Worm (Caenorhabditis elegans): ENCODE measurements around the gene ugt-10.
A peak's percentile ranks its signal among the peaks of the same experiment; 100 is the strongest.
"Not testable (repeated sequence)": the region's sequence is repeated elsewhere in the genome, so short reads cannot be mapped to it uniquely, and the experiment has no call there.

The ugt-10 gene

DNA sequence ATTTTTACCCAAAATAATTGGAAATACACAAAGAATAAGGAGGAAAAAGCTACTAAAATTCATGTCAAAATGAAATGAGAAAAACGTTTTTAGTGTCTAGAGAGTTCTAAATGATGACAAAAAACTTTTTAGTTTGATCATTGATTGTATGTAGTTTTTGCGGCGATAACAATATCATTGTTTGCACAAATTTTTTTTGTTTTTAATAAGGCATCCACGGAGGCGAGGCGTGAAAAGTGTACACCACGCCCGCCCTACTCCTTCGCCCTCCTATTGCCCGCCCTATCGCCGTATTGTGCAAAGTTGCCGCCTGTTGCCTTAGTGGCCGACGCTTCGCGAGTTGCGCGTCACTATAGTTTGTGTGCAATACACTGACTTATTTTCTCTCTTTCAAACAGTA lies at the start of gene ugt-10:
Gene ugt-10, minus strand, starts transcription at position 101 of the 400 bp plus-strand sequence.
- TF ChIP-seq unc-62 (GFP tag; optimal IDR thresholded peaks at IDR 0.05 in 1 of 2): peak in 1 of 2 experiments; percentile 75
- TF ChIP-seq unc-62 (tag; optimal IDR thresholded peaks at IDR 0.05): not testable (repeated sequence)

DNA sequence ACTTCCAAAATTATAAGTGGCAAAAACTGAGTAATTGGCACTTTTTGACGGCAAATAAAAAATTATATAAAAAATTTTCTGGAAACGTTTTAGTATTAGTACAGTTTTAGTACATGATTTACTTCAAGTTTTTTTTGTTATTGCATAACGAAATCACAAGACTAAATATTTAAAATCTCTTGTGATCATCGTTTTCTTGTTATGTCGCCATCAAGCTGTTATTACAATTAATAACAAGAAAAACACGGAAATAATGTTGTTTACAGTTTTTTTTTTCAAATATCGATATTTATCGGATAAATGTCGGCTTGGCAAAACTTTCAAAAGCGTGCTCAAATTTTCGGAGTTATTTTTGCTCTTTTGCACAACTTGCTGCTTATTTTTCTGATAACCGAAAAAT lies 48.7 kb upstream of the ugt-10 start, which contains the start of gene str-209:
Gene str-209, plus strand, starts transcription at position 301 of the 400 bp plus-strand sequence.
- TF ChIP-seq skn-1 (tag; optimal IDR thresholded peaks at IDR 0.05): no peak
- no peak for TF ChIP-seq zag-1 (tag; optimal IDR thresholded peaks at IDR 0.05)
- no peak for TF ChIP-seq spr-3 (GFP tag; optimal IDR thresholded peaks at IDR 0.05)
- no peak for TF ChIP-seq F37D6.2 (tag; optimal IDR thresholded peaks at IDR 0.05)
- TF ChIP-seq lsy-2 (tag; optimal IDR thresholded peaks at IDR 0.05): no peak
- no peak for TF ChIP-seq ZK546.5 (tag; optimal IDR thresholded peaks at IDR 0.05)
- no peak for TF ChIP-seq egl-27 (tag; optimal IDR thresholded peaks at IDR 0.05)

DNA sequence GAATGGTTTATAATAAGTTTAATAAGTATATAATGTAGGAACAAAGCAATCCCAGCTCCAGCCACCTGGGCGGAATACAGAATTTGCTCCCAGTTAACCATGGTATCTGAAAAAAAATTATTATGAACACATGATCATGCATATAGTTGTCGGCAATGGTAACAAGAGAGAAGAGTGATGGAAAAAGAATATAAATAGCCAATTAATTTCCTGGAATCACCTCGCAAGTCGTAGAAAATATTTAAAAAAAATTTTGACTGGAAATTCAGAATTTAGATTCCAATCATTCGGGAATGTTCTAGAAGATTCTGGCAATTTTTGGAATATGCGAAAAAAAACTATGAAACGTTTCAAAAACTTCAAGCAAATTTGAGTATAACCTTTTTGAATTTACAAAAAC lies 44.3 kb upstream of the ugt-10 start, which contains the start of gene str-211:
Gene str-211, minus strand, starts transcription at position 101 of the 400 bp plus-strand sequence.
- TF ChIP-seq fos-1 (tag; optimal IDR thresholded peaks at IDR 0.05) (no peak), daf-12 (tag; optimal IDR thresholded peaks at IDR 0.05) (no peak), ztf-7 (tag; optimal IDR thresholded peaks at IDR 0.05) (no peak), php-3 (GFP tag; IDR thresholded peaks at IDR 0.05) (no peak), snpc-1.2 (GFP tag; IDR thresholded peaks at IDR 0.05) (no peak), Y75B8A.6 (GFP tag; IDR thresholded peaks at IDR 0.05) (no peak), attf-4 (tag; optimal IDR thresholded peaks at IDR 0.05) (no peak), lin-39 (tag; optimal IDR thresholded peaks at IDR 0.05) (no peak), T26A8.4 (GFP tag; IDR thresholded peaks at IDR 0.05) (no peak), skn-1 (tag; optimal IDR thresholded peaks at IDR 0.05) (no peak), nhr-28 (tag; optimal IDR thresholded peaks at IDR 0.05) (no peak), snpc-4 (tag; optimal IDR thresholded peaks at IDR 0.05) (no peak), nhr-237 (tag; optimal IDR thresholded peaks at IDR 0.05) (no peak), ceh-28 (tag; optimal IDR thresholded peaks at IDR 0.05) (no peak), sdz-12 (GFP tag; optimal IDR thresholded peaks at IDR 0.05) (no peak), ZK337.2 (GFP tag; IDR thresholded peaks at IDR 0.05) (no peak), lsy-2 (tag; optimal IDR thresholded peaks at IDR 0.05) (no peak), unc-130 (GFP tag; optimal IDR thresholded peaks at IDR 0.05) (no peak), zip-2 (tag; optimal IDR thresholded peaks at IDR 0.05) (no peak)

DNA sequence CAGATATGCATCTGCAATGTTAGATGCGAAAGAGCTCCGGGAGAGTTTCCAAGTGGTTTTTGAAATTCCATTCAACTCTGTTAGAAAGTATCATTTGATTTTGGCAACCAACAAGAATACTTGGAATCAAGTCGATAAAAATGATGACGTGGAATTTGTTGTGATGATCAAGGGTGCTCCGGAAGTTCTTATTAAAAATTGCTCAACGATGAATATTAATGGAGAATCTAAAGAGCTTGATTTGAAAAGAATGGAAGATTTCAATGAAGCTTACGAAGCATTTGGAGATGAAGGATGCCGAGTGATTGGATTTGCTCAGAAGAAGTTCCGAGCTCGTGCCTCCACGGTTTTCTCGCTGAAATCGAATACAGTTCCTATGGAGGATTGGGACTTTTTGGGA lies 37.4 kb upstream of the ugt-10 start:
- TF ChIP-seq nhr-11 (tag; optimal IDR thresholded peaks at IDR 0.05) (no peak), unc-62 (GFP tag; optimal IDR thresholded peaks at IDR 0.05 in 1 of 2) (peak in 1 of 2 experiments; percentile 95), unc-62 (tag; optimal IDR thresholded peaks at IDR 0.05) (no peak), dmd-8 (GFP tag; IDR thresholded peaks at IDR 0.05) (no peak)

DNA sequence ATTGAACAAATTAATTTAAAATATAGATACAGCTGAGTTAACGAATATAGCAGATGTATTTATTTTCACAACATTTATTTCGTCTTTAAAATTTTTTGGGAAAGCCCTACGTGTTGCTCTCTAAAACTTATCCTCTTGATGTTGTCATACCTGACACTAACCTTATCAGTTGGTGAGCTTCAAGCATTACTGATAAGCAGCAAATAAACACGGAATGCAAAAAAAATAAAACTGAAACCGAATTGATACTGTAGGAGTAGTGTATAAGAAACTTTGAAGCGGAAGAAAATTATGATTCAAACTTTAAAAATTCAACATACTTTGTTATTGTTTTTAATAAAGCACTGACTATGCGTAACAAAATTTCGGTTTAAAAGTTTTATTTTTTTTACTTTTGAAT lies 35.2 kb upstream of the ugt-10 start:
- TF ChIP-seq ces-1 (GFP tag; optimal IDR thresholded peaks at IDR 0.05): no peak
- TF ChIP-seq duxl-1 (tag; optimal IDR thresholded peaks at IDR 0.05; ENCODE audit: poor library complexity): no peak
- TF ChIP-seq pqm-1 (tag; optimal IDR thresholded peaks at IDR 0.05): peak; percentile 68
- TF ChIP-seq ceh-28 (tag; optimal IDR thresholded peaks at IDR 0.05): no peak
- no peak for TF ChIP-seq dve-1 (tag; optimal IDR thresholded peaks at IDR 0.05; ENCODE audit: insufficient read depth)

DNA sequence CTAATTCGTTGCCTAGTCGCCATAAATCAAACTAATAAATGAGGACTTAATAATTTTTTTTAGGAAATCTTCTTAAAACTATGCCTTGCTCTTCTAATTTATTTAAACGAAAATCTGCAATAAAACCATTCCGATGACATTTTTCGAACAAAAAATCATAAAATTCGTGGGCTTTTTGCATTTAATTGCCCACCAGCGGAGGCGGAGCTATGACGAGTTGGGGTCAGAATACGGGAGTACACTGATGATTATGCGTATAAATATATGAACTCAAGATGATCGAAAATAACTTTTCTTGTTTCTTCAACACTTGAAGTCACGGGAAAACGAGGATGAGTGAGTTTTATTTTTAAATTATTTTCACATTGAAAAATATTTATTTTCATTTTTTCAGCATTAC lies 34.5 kb upstream of the ugt-10 start, which contains the start of gene catp-2:
Gene catp-2, plus strand, starts transcription at position 301 of the 400 bp plus-strand sequence.
- TF ChIP-seq cey-2 (tag; optimal IDR thresholded peaks at IDR 0.05; ENCODE audit: borderline replicate concordance, insufficient read depth) (no peak), mdt-29 (GFP tag; IDR thresholded peaks at IDR 0.05) (no peak), F49E8.2 (tag; optimal IDR thresholded peaks at IDR 0.05; ENCODE audit: borderline replicate concordance) (no peak), ZK546.5 (tag; optimal IDR thresholded peaks at IDR 0.05) (no peak), daf-16 (GFP tag; optimal IDR thresholded peaks at IDR 0.05) (no peak), daf-16 (tag; optimal IDR thresholded peaks at IDR 0.05) (no peak), lin-13 (GFP tag; optimal IDR thresholded peaks at IDR 0.05) (no peak), nhr-77 (tag; optimal IDR thresholded peaks at IDR 0.05) (no peak), set-16 (GFP tag; IDR thresholded peaks at IDR 0.05) (no peak), unc-130 (GFP tag; optimal IDR thresholded peaks at IDR 0.05) (no peak), duxl-1 (tag; optimal IDR thresholded peaks at IDR 0.05; ENCODE audit: poor library complexity) (no peak), gei-8 (GFP tag; optimal IDR thresholded peaks at IDR 0.05) (no peak), egl-27 (tag; optimal IDR thresholded peaks at IDR 0.05) (no peak), nhr-28 (tag; optimal IDR thresholded peaks at IDR 0.05) (no peak), zip-2 (tag; optimal IDR thresholded peaks at IDR 0.05) (no peak), T26A8.4 (GFP tag; IDR thresholded peaks at IDR 0.05) (no peak), ama-1 (optimal IDR thresholded peaks at IDR 0.05) (no peak), nhr-42 (GFP tag; IDR thresholded peaks at IDR 0.05) (no peak), F26F4.8 (GFP tag; conservative IDR thresholded peaks at IDR 0.05) (no peak)
